Worm (Caenorhabditis elegans) whole organism, L4 larva: ENCODE measurements around the gene srw-26.

Experiments used
- F37D6.2 ChIP-seq: sonication (generic microtip); optimal IDR thresholded peaks from 2 replicates; lab custom pipeline; 2016; ENCODE audit warnings: mild to moderate bottlenecking, missing genetic modification characterization, missing compliant biosample characterization
- F49E8.2 ChIP-seq: sonication (generic microtip); optimal IDR thresholded peaks from 2 replicates; lab custom pipeline; 2016; ENCODE audit warnings: missing compliant biosample characterization, mild to moderate bottlenecking, missing genetic modification characterization, borderline replicate concordance
- T20F7.1 ChIP-seq: fragments of 200-800 bp; sonication (Bioruptor generic); optimal IDR thresholded peaks from 2 replicates; lab custom pipeline; 2018; ENCODE audit warnings: mild to moderate bottlenecking, missing genetic modification characterization, missing compliant biosample characterization
- Y105C5A.15 ChIP-seq: fragments of 200-800 bp; sonication (Bioruptor generic); IDR thresholded peaks from 2 replicates; pipeline ENCODE4 v1.3.6; 2022; ENCODE audit warnings: missing genetic modification characterization, missing compliant biosample characterization
- Y75B8A.6 ChIP-seq: fragments of 200-800 bp; sonication (Bioruptor generic); IDR thresholded peaks from 2 replicates; pipeline ENCODE4 v1.3.6; 2022; ENCODE audit warnings: missing genetic modification reagents, missing genetic modification characterization, missing compliant biosample characterization
- aha-1 ChIP-seq: fragments of 150-350 bp; peaks from one replicate; lab custom pipeline; 2014; ENCODE audit warnings: missing biosample characterization, missing genetic modification characterization
- aly-2 ChIP-seq: sonication (generic microtip); optimal IDR thresholded peaks from 2 replicates; lab custom pipeline; 2018; ENCODE audit warnings: missing biosample characterization, missing genetic modification characterization
- ama-1 ChIP-seq: fragments of 150-350 bp; optimal IDR thresholded peaks from 2 replicates; lab custom pipeline; 2014; ENCODE audit warnings: inconsistent platforms, mixed read lengths
- attf-4 ChIP-seq: sonication (generic microtip); optimal IDR thresholded peaks from 3 replicates; lab custom pipeline; 2017; ENCODE audit warnings: missing biosample characterization, missing genetic modification characterization
- ceh-28 ChIP-seq: fragments of 150-350 bp; optimal IDR thresholded peaks from 2 replicates; lab custom pipeline; 2014; ENCODE audit warnings: missing biosample characterization, missing genetic modification reagents, missing genetic modification characterization
- ces-1 ChIP-seq: fragments of 150-350 bp; sonication (generic microtip); optimal IDR thresholded peaks from 4 replicates; lab custom pipeline; 2014; ENCODE audit warnings: missing biosample characterization, missing genetic modification reagents, missing genetic modification characterization
- daf-16 ChIP-seq, 3 experiments: sonication (generic microtip); optimal IDR thresholded peaks; 2 replicates each; lab custom pipeline; 2016 to 2017; ENCODE audit warnings: missing genetic modification characterization in 3 of 3, missing genetic modification reagents in 3 of 3, mild to moderate bottlenecking in 2 of 3, missing compliant biosample characterization in 2 of 3, missing biosample characterization in 1 of 3, moderate library complexity in 1 of 3
- daf-19 ChIP-seq: fragments of 200-800 bp; sonication (Bioruptor generic); conservative IDR thresholded peaks from 2 replicates; pipeline ENCODE4 v1.3.6; 2022; ENCODE audit warnings: missing genetic modification characterization, missing compliant biosample characterization
- daf-8 ChIP-seq: fragments of 200-800 bp; sonication (Bioruptor generic); IDR thresholded peaks from 2 replicates; pipeline ENCODE4 v1.3.6; 2022; ENCODE audit warnings: missing genetic modification characterization, missing compliant biosample characterization
- dmd-9 ChIP-seq: fragments of 200-800 bp; sonication (Bioruptor generic); IDR thresholded peaks from 2 replicates; pipeline ENCODE4 v1.3.6; 2022; ENCODE audit warnings: missing genetic modification reagents, missing genetic modification characterization, missing compliant biosample characterization
- duxl-1 ChIP-seq: sonication (generic microtip); optimal IDR thresholded peaks from 2 replicates; lab custom pipeline; 2016; ENCODE audit warnings: mild to moderate bottlenecking, missing genetic modification characterization, moderate library complexity, missing compliant biosample characterization; ENCODE audit not compliant: poor library complexity
- egl-27 ChIP-seq: sonication (generic microtip); optimal IDR thresholded peaks from 3 replicates; lab custom pipeline; 2017; ENCODE audit warnings: missing biosample characterization, missing genetic modification reagents, missing genetic modification characterization
- fkh-10 ChIP-seq: fragments of 150-350 bp; optimal IDR thresholded peaks from 2 replicates; lab custom pipeline; 2014; ENCODE audit warnings: missing biosample characterization, missing genetic modification reagents, missing genetic modification characterization
- fos-1 ChIP-seq: fragments of 150-350 bp; optimal IDR thresholded peaks from 2 replicates; lab custom pipeline; 2014; ENCODE audit warnings: missing biosample characterization, missing genetic modification characterization
- gei-8 ChIP-seq: fragments of 200-800 bp; sonication (Bioruptor generic); optimal IDR thresholded peaks from 2 replicates; lab custom pipeline; 2018; ENCODE audit warnings: mild to moderate bottlenecking, missing genetic modification characterization, missing compliant biosample characterization
- lin-1 ChIP-seq: fragments of 200-800 bp; sonication (Bioruptor generic); IDR thresholded peaks from 2 replicates; pipeline ENCODE4 v1.3.6; 2022; ENCODE audit warnings: missing genetic modification reagents, missing genetic modification characterization, missing compliant biosample characterization
- lin-15B ChIP-seq: fragments of 150-350 bp; sonication (generic microtip); optimal IDR thresholded peaks from 3 replicates; lab custom pipeline; 2014; ENCODE audit warnings: missing biosample characterization, missing genetic modification characterization
- lin-29 ChIP-seq: fragments of 200-800 bp; sonication (Bioruptor generic); IDR thresholded peaks from 2 replicates; pipeline ENCODE4 v1.3.6; 2022; ENCODE audit warnings: missing genetic modification reagents, missing genetic modification characterization, missing compliant biosample characterization
- lin-38 ChIP-seq: fragments of 200-800 bp; sonication (Bioruptor generic); IDR thresholded peaks from 2 replicates; pipeline ENCODE4 v1.3.6; 2022; ENCODE audit warnings: missing genetic modification reagents, missing genetic modification characterization, missing compliant biosample characterization
- lin-39 ChIP-seq: fragments of 150-350 bp; optimal IDR thresholded peaks from 2 replicates; lab custom pipeline; 2014; ENCODE audit warnings: missing biosample characterization, missing genetic modification reagents, missing genetic modification characterization
- lir-3 ChIP-seq: sonication (generic microtip); optimal IDR thresholded peaks from 2 replicates; lab custom pipeline; 2016; ENCODE audit warnings: mild to moderate bottlenecking, missing genetic modification characterization, missing compliant biosample characterization
- madf-9 ChIP-seq: fragments of 200-800 bp; sonication (Bioruptor generic); conservative IDR thresholded peaks from 2 replicates; pipeline ENCODE4 v1.3.6; 2022; ENCODE audit warnings: missing genetic modification reagents, missing genetic modification characterization, missing compliant biosample characterization
- mep-1 ChIP-seq: fragments of 150-350 bp; sonication (generic microtip); optimal IDR thresholded peaks from 3 replicates; lab custom pipeline; 2014; ENCODE audit warnings: missing biosample characterization, missing genetic modification characterization
- nhr-11 ChIP-seq: fragments of 150-350 bp; optimal IDR thresholded peaks from 2 replicates; lab custom pipeline; 2014; ENCODE audit warnings: missing biosample characterization, missing genetic modification characterization
- nhr-77 ChIP-seq: fragments of 150-350 bp; optimal IDR thresholded peaks from 2 replicates; lab custom pipeline; 2014; ENCODE audit warnings: missing biosample characterization, missing genetic modification characterization
- pqm-1 ChIP-seq: sonication (generic microtip); optimal IDR thresholded peaks from 2 replicates; lab custom pipeline; 2017; ENCODE audit warnings: missing biosample characterization, missing genetic modification characterization
- skn-1 ChIP-seq: fragments of 150-350 bp; optimal IDR thresholded peaks from 2 replicates; lab custom pipeline; 2014; ENCODE audit warnings: missing biosample characterization, missing genetic modification characterization
- snpc-1.2 ChIP-seq: fragments of 200-800 bp; sonication (Bioruptor generic); IDR thresholded peaks from 2 replicates; pipeline ENCODE4 v1.3.6; 2022; ENCODE audit warnings: missing genetic modification reagents, missing genetic modification characterization, missing compliant biosample characterization
- snpc-4 ChIP-seq: fragments of 150-350 bp; optimal IDR thresholded peaks from 2 replicates; lab custom pipeline; 2014; ENCODE audit warnings: missing biosample characterization, missing genetic modification characterization
- spr-3 ChIP-seq: fragments of 200-800 bp; sonication (Bioruptor generic); optimal IDR thresholded peaks from 2 replicates; lab custom pipeline; 2018; ENCODE audit warnings: mild to moderate bottlenecking, missing genetic modification characterization, missing compliant biosample characterization
- tag-97 ChIP-seq: fragments of 200-800 bp; sonication (Bioruptor generic); IDR thresholded peaks from 2 replicates; pipeline ENCODE4 v1.3.6; 2022; ENCODE audit warnings: missing genetic modification characterization, missing compliant biosample characterization
- unc-62 ChIP-seq, 3 experiments: fragments of 150-350 bp in 1 of 3; sonication (generic microtip); optimal IDR thresholded peaks in 2 of 3; peaks in 1 of 3; 1 replicate in 1 of 3; 2 replicates in 2 of 3; lab custom pipeline; 2014 to 2017; ENCODE audit warnings: missing biosample characterization in 3 of 3, missing genetic modification characterization in 3 of 3, missing genetic modification reagents in 3 of 3, missing genotype in 1 of 3
- zip-2 ChIP-seq: fragments of 150-350 bp; optimal IDR thresholded peaks from 2 replicates; lab custom pipeline; 2014; ENCODE audit warnings: missing biosample characterization, missing genetic modification characterization

srw-26 gene

DNA sequence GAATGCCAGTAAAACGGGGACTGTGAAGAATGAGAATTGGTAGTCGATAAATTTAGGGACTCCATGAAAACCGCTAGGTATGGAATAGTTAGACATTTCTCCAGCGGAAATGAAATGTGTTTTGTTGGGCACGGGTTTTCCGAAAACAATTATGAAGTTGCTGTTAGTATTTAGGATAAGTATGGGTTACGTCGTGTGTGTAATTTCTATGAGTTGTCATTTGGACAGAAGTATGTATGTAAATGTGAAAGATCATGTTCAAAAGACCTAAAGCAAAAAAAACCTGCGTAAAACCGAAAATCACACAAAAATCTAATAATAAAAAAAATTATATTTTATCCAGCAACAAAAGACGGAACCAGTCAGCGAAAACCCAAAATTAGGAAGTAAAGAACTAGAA lies 40.2 kb upstream of the srw-26 start, which contains the start of gene sru-23:
sru-23 (minus strand) TSS at position 101 of the 400 bp plus-strand sequence.
- TF ChIP-seq lin-38 (GFP tag; lab: Robert Waterston, UW) (no peak), nhr-11 (tag; lab: Kevin White, UChicago) (no peak), lir-3 (tag; lab: Kevin White, UChicago) (no peak), aly-2 (no peak), lin-15B (no peak), ces-1 (GFP tag; lab: Kevin White, UChicago) (no peak), Y105C5A.15 (GFP tag; lab: Robert Waterston, UW) (no peak), skn-1 (no peak), snpc-1.2 (no peak), F37D6.2 (no peak), zip-2 (tag; lab: Kevin White, UChicago) (no peak), T20F7.1 (GFP tag; lab: Kevin White, UChicago) (no peak), ceh-28 (tag; lab: Kevin White, UChicago) (no peak), ama-1 (lab: Kevin White, UChicago) (no peak), duxl-1 (no peak), aha-1 (tag; lab: Kevin White, UChicago) (no peak), nhr-77 (no peak)

DNA sequence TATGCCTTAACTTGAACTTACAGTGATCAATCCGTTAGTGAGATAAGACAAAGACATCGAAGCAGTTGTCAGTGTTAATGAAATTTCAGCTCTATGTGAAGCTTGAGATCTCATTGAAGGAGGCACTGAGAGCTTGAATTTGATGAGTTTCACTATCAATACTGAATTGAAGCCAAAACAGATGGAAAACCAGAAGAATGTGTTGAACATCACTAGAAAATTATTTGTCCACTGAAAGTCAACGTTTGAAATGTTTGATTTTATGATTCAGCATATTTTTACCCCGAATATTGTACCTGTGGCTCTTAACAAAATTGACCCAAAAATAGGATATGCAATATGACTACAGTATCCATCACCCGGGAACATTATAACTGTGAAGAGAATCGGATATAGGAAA lies 38.5 kb upstream of the srw-26 start:
- TF ChIP-seq skn-1 = no peak
- peak in 1 of 2 experiments; percentile 97 for TF ChIP-seq unc-62 (GFP tag; optimal IDR thresholded peaks at IDR 0.05 in 1 of 2; lab: Kevin White, UChicago)
- TF ChIP-seq unc-62 (tag; optimal IDR thresholded peaks at IDR 0.05; lab: Kevin White, UChicago) = no peak
- TF ChIP-seq, all 104 proteins: peak for 1

DNA sequence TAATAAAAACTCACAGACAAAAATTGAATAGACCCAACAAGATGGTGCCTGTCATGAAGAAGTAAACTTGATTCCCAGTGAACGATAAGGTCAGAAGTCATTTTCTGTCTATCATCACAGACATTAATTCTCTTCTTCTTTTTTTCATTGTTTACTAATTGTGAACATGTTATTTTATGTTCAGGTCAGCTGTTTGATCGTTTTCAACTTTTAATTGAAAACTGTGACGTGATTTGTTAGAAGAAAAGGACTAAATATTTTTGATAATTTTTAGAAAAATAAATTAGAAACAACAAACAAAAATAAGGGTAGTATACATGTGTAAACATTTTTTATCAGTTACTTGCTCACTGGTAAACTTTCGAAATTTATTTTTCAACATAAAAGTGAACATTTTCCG lies 37.4 kb upstream of the srw-26 start, which contains the start of gene F36G9.7:
F36G9.7 (minus strand) TSS at position 101 of the 400 bp plus-strand sequence.
- no peak for TF ChIP-seq madf-9 (GFP tag; lab: Robert Waterston, UW)
- TF ChIP-seq tag-97 = no peak
- no peak for TF ChIP-seq lir-3 (tag; lab: Kevin White, UChicago)
- TF ChIP-seq F37D6.2 = no peak
- TF ChIP-seq lin-29 (GFP tag; lab: Robert Waterston, UW) = no peak
- no peak for TF ChIP-seq fos-1 (tag; lab: Kevin White, UChicago)
- no peak for TF ChIP-seq mep-1 (tag; lab: Kevin White, UChicago)
- no peak for TF ChIP-seq dmd-9 (GFP tag; lab: Robert Waterston, UW)
- TF ChIP-seq ces-1 (GFP tag; lab: Kevin White, UChicago) = no peak
- no peak for TF ChIP-seq spr-3
- no peak for TF ChIP-seq gei-8 (GFP tag; lab: Kevin White, UChicago)

ce11 chrV:15967542-15967941 lies 35.3 kb upstream of the srw-26 start, which contains the start of gene sri-1:
Gene sri-1 (minus strand): TSS chrV:15967642.
- no peak for TF ChIP-seq lin-38 (GFP tag; lab: Robert Waterston, UW)
- no peak for TF ChIP-seq F49E8.2 (tag; lab: Kevin White, UChicago)
- no peak for TF ChIP-seq lin-39 (tag; lab: Kevin White, UChicago)
- TF ChIP-seq Y75B8A.6 = no peak
- TF ChIP-seq egl-27 (tag; lab: Kevin White, UChicago) = no peak
- no peak for TF ChIP-seq daf-8
- TF ChIP-seq fkh-10 = no peak
- TF ChIP-seq daf-19 (GFP tag; lab: Robert Waterston, UW) = no peak
- TF ChIP-seq attf-4 = no peak
- TF ChIP-seq snpc-4 (tag; lab: Kevin White, UChicago) = no peak
- no peak for TF ChIP-seq pqm-1 (tag; lab: Kevin White, UChicago)
- no peak for TF ChIP-seq lin-1
- no peak for TF ChIP-seq aly-2
- no peak for TF ChIP-seq daf-16 (GFP tag; optimal IDR thresholded peaks at IDR 0.05; lab: Kevin White, UChicago)
- no peak for TF ChIP-seq daf-16 (tag; optimal IDR thresholded peaks at IDR 0.05; lab: Kevin White, UChicago)
